Worm (Caenorhabditis elegans) whole organism, late embryonic: ENCODE results near the gene mask-1.

Experiments used
- C08G9.2 ChIP-seq: sonication (generic microtip); optimal IDR thresholded peaks from 2 replicates; lab custom pipeline; 2016; ENCODE audit warnings: mild to moderate bottlenecking, missing genetic modification characterization, moderate library complexity, missing compliant biosample characterization
- C38D4.7 ChIP-seq: fragments of 200-800 bp; sonication (Bioruptor generic); optimal IDR thresholded peaks from 2 replicates; lab custom pipeline; 2018; ENCODE audit warnings: mild to moderate bottlenecking, missing genetic modification characterization, moderate library complexity, missing compliant biosample characterization
- F13H6.1 ChIP-seq: sonication (generic microtip); optimal IDR thresholded peaks from 2 replicates; lab custom pipeline; 2016; ENCODE audit warnings: missing genetic modification characterization, missing compliant biosample characterization
- ahr-1 ChIP-seq: sonication (generic microtip); optimal IDR thresholded peaks from 2 replicates; lab custom pipeline; 2016; ENCODE audit warnings: missing genetic modification characterization, missing compliant biosample characterization
- ama-1 ChIP-seq: fragments of 150-350 bp; optimal IDR thresholded peaks from 2 replicates; lab custom pipeline; 2014
- ceh-14 ChIP-seq: sonication (generic microtip); optimal IDR thresholded peaks from 2 replicates; lab custom pipeline; 2016; ENCODE audit warnings: missing genotype, missing genetic modification characterization, missing compliant biosample characterization
- ceh-18 ChIP-seq: sonication (generic microtip); optimal IDR thresholded peaks from 2 replicates; lab custom pipeline; 2016; ENCODE audit warnings: missing genetic modification characterization, missing compliant biosample characterization
- ceh-24 ChIP-seq: sonication (generic microtip); optimal IDR thresholded peaks from 2 replicates; lab custom pipeline; 2016; ENCODE audit warnings: mild to moderate bottlenecking, missing genetic modification characterization, missing compliant biosample characterization
- ceh-31 ChIP-seq: sonication (generic microtip); optimal IDR thresholded peaks from 2 replicates; lab custom pipeline; 2016; ENCODE audit warnings: missing genetic modification characterization, missing compliant biosample characterization
- ceh-34 ChIP-seq: sonication (generic microtip); optimal IDR thresholded peaks from 2 replicates; lab custom pipeline; 2016; ENCODE audit warnings: mild to moderate bottlenecking, missing genetic modification characterization, missing compliant biosample characterization
- ceh-45 ChIP-seq: fragments of 200-800 bp; sonication (Bioruptor generic); IDR thresholded peaks from 2 replicates; pipeline ENCODE4 v1.3.6; 2022; ENCODE audit warnings: missing genetic modification reagents, missing genetic modification characterization, missing compliant biosample characterization
- ceh-6 ChIP-seq: fragments of 200-800 bp; sonication (Bioruptor generic); optimal IDR thresholded peaks from 2 replicates; lab custom pipeline; 2018; ENCODE audit warnings: mild to moderate bottlenecking, missing genetic modification characterization, missing compliant biosample characterization
- ceh-9 ChIP-seq: sonication (generic microtip); optimal IDR thresholded peaks from 2 replicates; lab custom pipeline; 2016; ENCODE audit warnings: mild to moderate bottlenecking, missing genetic modification characterization, inconsistent platforms, missing compliant biosample characterization
- dmd-4 ChIP-seq: sonication (generic microtip); optimal IDR thresholded peaks from 2 replicates; lab custom pipeline; 2016; ENCODE audit warnings: borderline replicate concordance, missing genetic modification characterization, missing compliant biosample characterization
- dve-1 ChIP-seq: sonication (generic microtip); optimal IDR thresholded peaks from 2 replicates; lab custom pipeline; 2017; ENCODE audit warnings: antibody characterized with exemption, mild to moderate bottlenecking, missing genetic modification characterization, missing compliant biosample characterization
- elt-4 ChIP-seq: sonication (generic microtip); optimal IDR thresholded peaks from 2 replicates; lab custom pipeline; 2016; ENCODE audit warnings: missing genetic modification characterization, missing compliant biosample characterization
- ets-4 ChIP-seq: sonication (generic microtip); optimal IDR thresholded peaks from 2 replicates; lab custom pipeline; 2016; ENCODE audit warnings: missing genetic modification characterization, missing compliant biosample characterization
- eyg-1 ChIP-seq: sonication (generic microtip); optimal IDR thresholded peaks from 2 replicates; lab custom pipeline; 2016; ENCODE audit warnings: missing genotype, missing genetic modification characterization, missing compliant biosample characterization
- fax-1 ChIP-seq: sonication (generic microtip); optimal IDR thresholded peaks from 2 replicates; lab custom pipeline; 2016; ENCODE audit warnings: missing genotype, missing genetic modification characterization, missing compliant biosample characterization
- fkh-6 ChIP-seq: sonication (generic microtip); optimal IDR thresholded peaks from 2 replicates; lab custom pipeline; 2016; ENCODE audit warnings: missing genetic modification characterization, missing compliant biosample characterization
- hlh-13 ChIP-seq: fragments of 200-800 bp; sonication (Bioruptor generic); optimal IDR thresholded peaks from 2 replicates; lab custom pipeline; 2018; ENCODE audit warnings: mild to moderate bottlenecking, missing genetic modification characterization, missing compliant biosample characterization
- hlh-6 ChIP-seq: sonication (generic microtip); optimal IDR thresholded peaks from 2 replicates; lab custom pipeline; 2016; ENCODE audit warnings: missing genotype, missing genetic modification characterization, missing compliant biosample characterization
- hlh-8 ChIP-seq: sonication (generic microtip); optimal IDR thresholded peaks from 2 replicates; lab custom pipeline; 2016; ENCODE audit warnings: missing genotype, missing genetic modification characterization, missing compliant biosample characterization
- lim-6 ChIP-seq: sonication (generic microtip); optimal IDR thresholded peaks from 2 replicates; lab custom pipeline; 2016; ENCODE audit warnings: missing genetic modification characterization, missing compliant biosample characterization
- lin-11 ChIP-seq: fragments of 200-800 bp; sonication (Bioruptor generic); optimal IDR thresholded peaks from 2 replicates; lab custom pipeline; 2018; ENCODE audit warnings: mild to moderate bottlenecking, missing genetic modification characterization, missing compliant biosample characterization
- mec-3 ChIP-seq: sonication (generic microtip); optimal IDR thresholded peaks from 2 replicates; lab custom pipeline; 2016; ENCODE audit warnings: borderline replicate concordance, missing genetic modification characterization, missing compliant biosample characterization
- nfya-1 ChIP-seq: sonication (generic microtip); optimal IDR thresholded peaks from 2 replicates; lab custom pipeline; 2017; ENCODE audit warnings: missing genetic modification characterization, mild to moderate bottlenecking, missing compliant biosample characterization, antibody characterized with exemption, moderate library complexity
- nhr-11 ChIP-seq: fragments of 150-350 bp; optimal IDR thresholded peaks from 2 replicates; lab custom pipeline; 2014; ENCODE audit warnings: missing biosample characterization, missing genetic modification characterization
- nhr-232 ChIP-seq: sonication (generic microtip); optimal IDR thresholded peaks from 2 replicates; lab custom pipeline; 2016; ENCODE audit warnings: missing genetic modification characterization, missing compliant biosample characterization
- npax-4 ChIP-seq: sonication (generic microtip); optimal IDR thresholded peaks from 2 replicates; lab custom pipeline; 2016; ENCODE audit warnings: missing genetic modification characterization, missing compliant biosample characterization
- odd-2 ChIP-seq: sonication (generic microtip); optimal IDR thresholded peaks from 2 replicates; lab custom pipeline; 2017; ENCODE audit warnings: antibody characterized with exemption, mild to moderate bottlenecking, missing genetic modification characterization, missing compliant biosample characterization
- pag-3 ChIP-seq: sonication (generic microtip); optimal IDR thresholded peaks from 2 replicates; lab custom pipeline; 2016; ENCODE audit warnings: missing compliant biosample characterization, missing genetic modification characterization, borderline replicate concordance
- pqm-1 ChIP-seq: sonication (generic microtip); optimal IDR thresholded peaks from 2 replicates; lab custom pipeline; 2016; ENCODE audit warnings: missing genetic modification characterization, missing compliant biosample characterization
- pros-1 ChIP-seq: fragments of 150-350 bp; optimal IDR thresholded peaks from 2 replicates; lab custom pipeline; 2014; ENCODE audit warnings: missing biosample characterization, missing genetic modification reagents, missing genetic modification characterization
- ref-2 ChIP-seq: sonication (generic microtip); optimal IDR thresholded peaks from 2 replicates; lab custom pipeline; 2016; ENCODE audit warnings: missing genetic modification characterization, missing compliant biosample characterization
- rnt-1 ChIP-seq: sonication (generic microtip); optimal IDR thresholded peaks from 2 replicates; lab custom pipeline; 2016; ENCODE audit warnings: missing genetic modification characterization, missing compliant biosample characterization
- sdc-2 ChIP-seq: sonication (generic microtip); optimal IDR thresholded peaks from 2 replicates; lab custom pipeline; 2016; ENCODE audit warnings: missing genotype, missing genetic modification characterization, missing compliant biosample characterization
- sox-4 ChIP-seq: sonication (generic microtip); optimal IDR thresholded peaks from 2 replicates; lab custom pipeline; 2017; ENCODE audit warnings: mild to moderate bottlenecking, missing genetic modification characterization, inconsistent platforms, missing compliant biosample characterization
- syd-9 ChIP-seq: sonication (generic microtip); optimal IDR thresholded peaks from 2 replicates; lab custom pipeline; 2016; ENCODE audit warnings: mild to moderate bottlenecking, missing genetic modification characterization, moderate library complexity, missing compliant biosample characterization
- tbx-2 ChIP-seq: sonication (generic microtip); optimal IDR thresholded peaks from 2 replicates; lab custom pipeline; 2016; ENCODE audit warnings: missing genetic modification characterization, missing compliant biosample characterization
- unc-3 ChIP-seq, 2 experiments: fragments of 200-800 bp in 1 of 2; sonication (Bioruptor generic) in 1 of 2; sonication (generic microtip) in 1 of 2; conservative IDR thresholded peaks in 1 of 2; optimal IDR thresholded peaks in 1 of 2; 2 replicates each; pipeline versions ENCODE4 v1.3.6 to Lab custom; 2016 to 2022; ENCODE audit warnings: missing compliant biosample characterization in 2 of 2, missing genetic modification characterization in 2 of 2, missing genetic modification reagents in 1 of 2
- unc-42 ChIP-seq: sonication (generic microtip); optimal IDR thresholded peaks from 2 replicates; lab custom pipeline; 2016; ENCODE audit warnings: missing genotype, missing genetic modification characterization, missing compliant biosample characterization
- unc-55 ChIP-seq: sonication (generic microtip); optimal IDR thresholded peaks from 2 replicates; lab custom pipeline; 2017; ENCODE audit warnings: missing biosample characterization, missing genetic modification reagents, missing genetic modification characterization
- zip-5 ChIP-seq: sonication (generic microtip); optimal IDR thresholded peaks from 2 replicates; lab custom pipeline; 2016; ENCODE audit warnings: missing genetic modification characterization, missing compliant biosample characterization
- ztf-16 ChIP-seq: sonication (generic microtip); optimal IDR thresholded peaks from 2 replicates; lab custom pipeline; 2017; ENCODE audit warnings: missing genetic modification characterization, missing compliant biosample characterization

mask-1 gene

DNA sequence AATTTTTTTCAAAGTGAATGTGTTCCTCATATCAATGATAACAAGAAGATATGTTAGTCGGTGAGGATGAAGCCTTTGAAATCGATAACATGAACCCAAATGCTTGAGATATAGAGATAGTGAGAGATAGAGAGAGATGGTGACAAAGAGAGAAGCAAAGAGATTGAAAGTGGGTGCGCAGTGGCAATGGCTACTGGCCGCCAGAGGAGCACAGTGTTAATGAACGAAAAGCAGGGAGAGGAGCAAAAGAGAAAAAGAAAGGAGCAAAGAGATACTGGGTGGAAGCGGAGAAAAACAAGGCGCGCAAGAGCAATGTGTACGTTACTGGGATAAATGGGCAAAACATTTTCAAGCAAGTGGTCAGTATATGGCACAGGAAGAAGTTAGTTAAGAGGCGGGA, 30.1 kb upstream of the mask-1 start (continued):
- TF ChIP-seq hlh-13 (GFP tag; lab: Kevin White, UChicago) = no peak
- peak; percentile 58 for TF ChIP-seq tbx-2 (tag; lab: Kevin White, UChicago)

- TF ChIP-seq ceh-9 = no peak
- no peak for TF ChIP-seq sdc-2 (tag; lab: Kevin White, UChicago)
- no peak for TF ChIP-seq ztf-16 (tag; lab: Kevin White, UChicago)
- no peak for TF ChIP-seq nfya-1 (tag; lab: Kevin White, UChicago)
- TF ChIP-seq fkh-6 (tag; lab: Kevin White, UChicago) = no peak
- no peak for TF ChIP-seq ets-4 (tag; lab: Kevin White, UChicago)
- TF ChIP-seq C08G9.2 (tag; lab: Kevin White, UChicago) = no peak
- no peak for TF ChIP-seq hlh-13 (GFP tag; lab: Kevin White, UChicago)
- no peak for TF ChIP-seq unc-42 (tag; lab: Kevin White, UChicago)
- TF ChIP-seq nhr-11 (tag; lab: Kevin White, UChicago) = no peak
- TF ChIP-seq pqm-1 (tag; lab: Kevin White, UChicago) = no peak
- no peak for TF ChIP-seq ref-2
- TF ChIP-seq unc-3 (GFP tag; conservative IDR thresholded peaks at IDR 0.05; lab: Robert Waterston, UW) = no peak
- TF ChIP-seq unc-3 (tag; optimal IDR thresholded peaks at IDR 0.05; lab: Kevin White, UChicago) = no peak
Observed at ce11 chrIV:10345486-10345885, 29.2 kb upstream of the mask-1 start.

DNA sequence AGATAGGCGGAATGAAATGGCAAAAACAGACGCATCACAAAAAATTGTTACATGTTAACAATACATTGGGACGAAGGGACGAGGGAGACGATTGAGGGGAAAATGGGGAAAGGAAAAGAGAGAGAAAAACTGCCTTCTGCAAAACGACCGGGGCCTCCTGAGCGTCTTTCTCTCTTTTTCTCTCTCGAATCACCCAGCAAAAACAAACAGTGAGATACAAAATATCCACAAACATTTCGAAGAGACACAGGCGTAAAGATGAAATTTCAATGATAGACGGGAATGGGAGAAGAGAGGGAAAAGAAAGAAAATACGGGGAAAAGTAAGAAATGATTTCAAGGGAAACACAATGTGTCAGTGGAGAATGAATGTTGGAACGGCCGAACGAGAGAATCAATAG, 28.7 kb upstream of the mask-1 start:
- TF ChIP-seq elt-4 (tag; lab: Kevin White, UChicago) (no peak), tbx-2 (tag; lab: Kevin White, UChicago) (peak; percentile 56), eyg-1 (no peak), ceh-18 (tag; lab: Kevin White, UChicago) (peak; percentile 66), ahr-1 (tag; lab: Kevin White, UChicago) (no peak), odd-2 (tag; lab: Kevin White, UChicago) (no peak), rnt-1 (tag; lab: Kevin White, UChicago) (no peak), npax-4 (no peak), hlh-6 (tag; lab: Kevin White, UChicago) (no peak), ceh-31 (peak; percentile 30), mec-3 (tag; lab: Kevin White, UChicago) (no peak), F13H6.1 (tag; lab: Kevin White, UChicago) (no peak), syd-9 (tag; lab: Kevin White, UChicago) (no peak), hlh-13 (GFP tag; lab: Kevin White, UChicago) (no peak), ceh-14 (tag; lab: Kevin White, UChicago) (no peak), C38D4.7 (GFP tag; lab: Kevin White, UChicago) (no peak), zip-5 (tag; lab: Kevin White, UChicago) (no peak), hlh-8 (tag; lab: Kevin White, UChicago) (no peak), pag-3 (tag; lab: Kevin White, UChicago) (no peak), ets-4 (tag; lab: Kevin White, UChicago) (no peak), ceh-45 (GFP tag; lab: Robert Waterston, UW) (no peak), sox-4 (tag; lab: Kevin White, UChicago) (no peak), fax-1 (no peak), nhr-232 (tag; lab: Kevin White, UChicago) (peak; percentile 8), nfya-1 (tag; lab: Kevin White, UChicago) (peak; percentile 56), pros-1 (tag; lab: Kevin White, UChicago) (peak; percentile 9), ceh-24 (tag; lab: Kevin White, UChicago) (no peak), dve-1 (tag; lab: Kevin White, UChicago) (peak; percentile 0), unc-55 (peak; percentile 53), pqm-1 (tag; lab: Kevin White, UChicago) (no peak), dmd-4 (no peak), lin-11 (tag; lab: Kevin White, UChicago) (no peak), C08G9.2 (tag; lab: Kevin White, UChicago) (no peak), ama-1 (lab: Kevin White, UChicago) (no peak), ceh-34 (no peak), ref-2 (no peak), ceh-6 (GFP tag; lab: Kevin White, UChicago) (no peak), lim-6 (tag; lab: Kevin White, UChicago) (no peak)
